Fruit fly (Drosophila melanogaster) whole organism, pupa: ENCODE measurements around the gene CG14113.

ENCODE experiments used
- CG12605 ChIP-seq: fragments of 200-800 bp; sonication (Bioruptor generic); IDR thresholded peaks from 2 replicates; pipeline ENCODE4 v1.3.6; 2022; ENCODE audit warnings: missing biosample characterization, missing genetic modification characterization
- CG34367 ChIP-seq: fragments of 200-800 bp; sonication (Bioruptor generic); optimal IDR thresholded peaks from 2 replicates; lab custom pipeline; 2018; ENCODE audit warnings: missing biosample characterization, mild to moderate bottlenecking, missing genetic modification characterization
- CG8159 ChIP-seq: fragments of 200-800 bp; sonication (Bioruptor generic); optimal IDR thresholded peaks from 3 replicates; lab custom pipeline; 2018; ENCODE audit warnings: missing biosample characterization, mild to moderate bottlenecking, missing genetic modification characterization, moderate library complexity
- CG9948 ChIP-seq: fragments of 200-800 bp; sonication (Bioruptor generic); optimal IDR thresholded peaks from 2 replicates; lab custom pipeline; 2018; ENCODE audit warnings: missing biosample characterization, mild to moderate bottlenecking, missing genetic modification characterization, moderate library complexity
- EcR ChIP-seq: fragments of 200-800 bp; sonication (Bioruptor generic); optimal IDR thresholded peaks from 3 replicates; lab custom pipeline; 2019; ENCODE audit warnings: missing biosample characterization, missing genetic modification characterization, mild to moderate bottlenecking, moderate library complexity, missing genetic modification reagents
- Ets98B ChIP-seq: fragments of 200-800 bp; sonication (Bioruptor generic); IDR thresholded peaks from 2 replicates; pipeline ENCODE4 v1.3.6; 2022; ENCODE audit warnings: missing biosample characterization, missing genetic modification characterization
- gl ChIP-seq: fragments of 200-800 bp; sonication (Bioruptor generic); optimal IDR thresholded peaks from 2 replicates; lab custom pipeline; 2018; ENCODE audit warnings: missing biosample characterization, mild to moderate bottlenecking, missing genetic modification characterization

DNA sequence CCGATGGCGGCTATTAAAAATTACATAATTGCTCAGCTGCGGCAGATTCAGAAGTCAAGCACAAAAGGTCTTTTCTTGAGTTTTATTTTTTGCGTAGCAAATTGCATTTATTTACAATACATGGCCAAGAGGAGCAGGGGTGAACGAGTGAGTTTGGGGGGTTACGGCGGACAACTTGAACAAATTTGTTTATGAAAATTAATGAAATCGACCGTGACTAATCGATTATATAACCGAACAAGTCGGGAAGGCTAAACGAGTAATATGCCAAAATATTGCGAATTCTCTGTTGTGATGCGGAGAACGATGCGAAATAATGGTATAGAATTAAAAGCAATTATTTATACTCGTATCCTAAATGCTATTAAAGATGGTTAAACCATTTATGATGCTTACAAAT, 44.6 kb upstream of the CG14113 start:
- TF ChIP-seq EcR (GFP tag; lab: Kevin White, UChicago) (no peak), CG9948 (tag; lab: Kevin White, UChicago) (no peak), CG34367 (no peak), CG12605 (GFP tag; lab: Robert Waterston, UW) (no peak), gl (no peak), CG8159 (tag; lab: Kevin White, UChicago) (no peak), Ets98B (GFP tag; lab: Robert Waterston, UW) (no peak)
